Worm (Caenorhabditis elegans): ENCODE results near the gene F31D4.2.

Gene F31D4.2

DNA sequence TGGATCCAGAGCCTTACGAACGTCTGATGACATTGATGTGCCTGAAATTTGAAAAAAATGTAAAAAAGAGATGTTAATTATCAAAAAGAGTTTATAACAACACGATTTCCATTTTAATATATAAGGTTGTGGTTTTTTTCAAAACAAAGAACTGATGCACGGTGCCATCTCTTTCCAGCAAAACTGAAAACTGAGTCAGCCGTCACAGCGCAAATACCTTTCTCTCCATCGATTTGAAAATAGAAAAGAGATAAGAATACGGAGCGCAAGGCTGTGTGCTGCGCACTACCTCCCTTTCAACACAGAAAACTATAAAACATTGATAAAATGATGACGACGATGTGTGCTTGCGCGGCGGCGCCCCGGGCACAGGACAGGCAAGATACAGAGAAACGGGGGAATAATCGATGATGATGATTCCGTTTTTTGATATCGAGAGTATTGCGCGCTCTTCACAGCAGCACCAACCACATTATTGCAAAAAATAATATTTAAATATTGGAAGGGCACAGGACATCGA lies 52.9 kb downstream of the F31D4.2 start, which contains the start of gene Y44A6D.3:
TSS of gene Y44A6D.3 (minus strand) at position 51 of the 520 bp plus-strand sequence.
- TF ChIP-seq unc-62 (GFP tag; optimal IDR thresholded peaks at IDR 0.05), result no peak
